Worm (Caenorhabditis elegans): Measurements from ENCODE around the gene srx-125.

ce11 chrV:13342235-13342634, 24.9 kb upstream of the srx-125 start:
- TF ChIP-seq lin-13 (tag; optimal IDR thresholded peaks at IDR 0.05) (no peak), pha-4 (tag; optimal IDR thresholded peaks at IDR 0.05) (no peak), ceh-43 (GFP tag; optimal IDR thresholded peaks at IDR 0.05) (no peak), zip-8 (tag; optimal IDR thresholded peaks at IDR 0.05) (no peak), mep-1 (tag; optimal IDR thresholded peaks at IDR 0.05) (no peak)
